Fruit fly (Drosophila melanogaster): Measurements from ENCODE around the gene CG11327.

CG11327 gene

dm6 chr2L:6667719-6668325, 18.7 kb downstream of the CG11327 start, which contains the start of gene Galt (continued):
- TF ChIP-seq D19B (GFP tag; optimal IDR thresholded peaks at IDR 0.05), result peak; percentile 80
- TF ChIP-seq croc (GFP tag; conservative IDR thresholded peaks at IDR 0.05), result no peak
- no peak for TF ChIP-seq pho (GFP tag; optimal IDR thresholded peaks at IDR 0.05)
- TF ChIP-seq CG13775 (GFP tag; optimal IDR thresholded peaks at IDR 0.05), result peak; percentile 22
- TF ChIP-seq grau (tag; optimal IDR thresholded peaks at IDR 0.05), result peak; percentile 50
- TF ChIP-seq CoRest (tag; optimal IDR thresholded peaks at IDR 0.05), result peak; percentile 48
- peak; percentile 32 for TF ChIP-seq CG15601 (tag; optimal IDR thresholded peaks at IDR 0.05)
- peak in 1 of 3 experiments; percentile 31 for TF ChIP-seq lola (GFP tag; optimal IDR thresholded peaks at IDR 0.05)
- TF ChIP-seq CG34422 (GFP tag; IDR thresholded peaks at IDR 0.05), result peak; percentile 59; the same call in 1 of the 3 replicates
- TF ChIP-seq run (tag; optimal IDR thresholded peaks at IDR 0.05), result no peak
- TF ChIP-seq CG10979 (tag; optimal IDR thresholded peaks at IDR 0.05), result peak; percentile 32
- TF ChIP-seq zen (tag; optimal IDR thresholded peaks at IDR 0.05), result no peak
- no peak for TF ChIP-seq otp (GFP tag; IDR thresholded peaks at IDR 0.05)
- TF ChIP-seq Fer1 (GFP tag; optimal IDR thresholded peaks at IDR 0.05), result peak; percentile 68
- peak; percentile 24; the same call in 1 of the 3 replicates for TF ChIP-seq dysf (GFP tag; IDR thresholded peaks at IDR 0.05)
- TF ChIP-seq CG16813 (GFP tag; IDR thresholded peaks at IDR 0.05; ENCODE audit: partially characterized antibody), result peak; percentile 82
- no peak for TF ChIP-seq CG33213 (GFP tag; optimal IDR thresholded peaks at IDR 0.05)
- peak; percentile 59; the same call in 1 of the 2 replicates for TF ChIP-seq sob (GFP tag; IDR thresholded peaks at IDR 0.05)
- TF ChIP-seq sisA (GFP tag; IDR thresholded peaks at IDR 0.05), result no peak
- TF ChIP-seq az2 (GFP tag; optimal IDR thresholded peaks at IDR 0.05), result peak; percentile 18
- peak; percentile 33 for TF ChIP-seq pzg (GFP tag; optimal IDR thresholded peaks at IDR 0.05)
- TF ChIP-seq CG13424 (tag; optimal IDR thresholded peaks at IDR 0.05), result peak; percentile 46
- peak; percentile 76 for TF ChIP-seq hb (GFP tag; IDR thresholded peaks at IDR 0.05; ENCODE audit: partially characterized antibody)
- TF ChIP-seq NFAT (GFP tag; IDR thresholded peaks at IDR 0.05), result peak; percentile 79; the same call in 1 of the 2 replicates
- peak; percentile 28 for TF ChIP-seq onecut (GFP tag; IDR thresholded peaks at IDR 0.05)
- peak; percentile 41; the same call in 1 of the 2 replicates for TF ChIP-seq Adf1 (GFP tag; IDR thresholded peaks at IDR 0.05)
- TF ChIP-seq eyg (GFP tag; optimal IDR thresholded peaks at IDR 0.05), result no peak
- TF ChIP-seq knrl (GFP tag; IDR thresholded peaks at IDR 0.05; ENCODE audit: partially characterized antibody), result peak; percentile 54; the same call in 2 of the 3 replicates
- peak; percentile 36; the same call in 1 of the 2 replicates for TF ChIP-seq E2f2 (GFP tag; IDR thresholded peaks at IDR 0.05)
- TF ChIP-seq NK7.1 (GFP tag; optimal IDR thresholded peaks at IDR 0.05), result no peak
- no peak for TF ChIP-seq esg (GFP tag; conservative IDR thresholded peaks at IDR 0.05)
- TF ChIP-seq CG18262 (tag; optimal IDR thresholded peaks at IDR 0.05), result peak; percentile 56
- peak; percentile 5 for TF ChIP-seq Hr3 (GFP tag; optimal IDR thresholded peaks at IDR 0.05)
- no peak for TF ChIP-seq dm (GFP tag; optimal IDR thresholded peaks at IDR 0.05)
- TF ChIP-seq hkb (optimal IDR thresholded peaks at IDR 0.05), result no peak
- TF ChIP-seq hkb (GFP tag; IDR thresholded peaks at IDR 0.05), result peak; percentile 30
- peak; percentile 19 for TF ChIP-seq CG17359 (tag; optimal IDR thresholded peaks at IDR 0.05)
- peak; percentile 47 for TF ChIP-seq CG9932 (GFP tag; IDR thresholded peaks at IDR 0.05)
- TF ChIP-seq CG30403 (GFP tag; optimal IDR thresholded peaks at IDR 0.05), result peak; percentile 8
- TF ChIP-seq Sox102F (GFP tag; optimal IDR thresholded peaks at IDR 0.05), result peak; percentile 26
- TF ChIP-seq Deaf1 (tag; optimal IDR thresholded peaks at IDR 0.05), result peak; percentile 37
- TF ChIP-seq CG13287 (GFP tag; IDR thresholded peaks at IDR 0.05; ENCODE audit: partially characterized antibody), result peak; percentile 81
- TF ChIP-seq CG32767 (GFP tag; IDR thresholded peaks at IDR 0.05), result 0 out of 2 replicates have a peak, but pooled peaks have one; percentile 21
- peak; percentile 20 for TF ChIP-seq NfI (GFP tag; optimal IDR thresholded peaks at IDR 0.05)
- no peak for TF ChIP-seq CG11247 (GFP tag; IDR thresholded peaks at IDR 0.05)
- peak; percentile 54; the same call in 2 of the 3 replicates for TF ChIP-seq zen2 (GFP tag; IDR thresholded peaks at IDR 0.05; ENCODE audit: partially characterized antibody)
- 0 out of 2 replicates have a peak, but pooled peaks have one; percentile 16 for TF ChIP-seq CG4360 (GFP tag; IDR thresholded peaks at IDR 0.05)
- TF ChIP-seq CG10147 (GFP tag; optimal IDR thresholded peaks at IDR 0.05), result no peak
- peak; percentile 10 for TF ChIP-seq Dp (GFP tag; optimal IDR thresholded peaks at IDR 0.05)

Measured in whole organism, embryonic.